Worm (Caenorhabditis elegans) whole organism, L1 larva: ENCODE results near the gene Y47D3A.31.

Source experiments
- C34B4.2 ChIP-seq: sonication (generic microtip); optimal IDR thresholded peaks from 2 replicates; lab custom pipeline; 2017; ENCODE audit warnings: mild to moderate bottlenecking, missing genetic modification characterization, missing compliant biosample characterization
- F16B12.6 ChIP-seq: fragments of 150-350 bp; optimal IDR thresholded peaks from 2 replicates; lab custom pipeline; 2014; ENCODE audit warnings: missing biosample characterization, missing genetic modification characterization
- Y116A8C.19 ChIP-seq: sonication (generic microtip); optimal IDR thresholded peaks from 2 replicates; lab custom pipeline; 2016; ENCODE audit warnings: missing compliant biosample characterization, missing genetic modification characterization, borderline replicate concordance
- aha-1 ChIP-seq: fragments of 150-350 bp; optimal IDR thresholded peaks from 2 replicates; lab custom pipeline; 2014; ENCODE audit warnings: missing biosample characterization, missing genetic modification characterization
- ama-1 ChIP-seq: fragments of 150-350 bp; optimal IDR thresholded peaks from 2 replicates; lab custom pipeline; 2014
- ceh-8 ChIP-seq: fragments of 200-800 bp; sonication (Bioruptor generic); optimal IDR thresholded peaks from 2 replicates; lab custom pipeline; 2018; ENCODE audit warnings: mild to moderate bottlenecking, missing genetic modification characterization, moderate library complexity, missing compliant biosample characterization
- ceh-82 ChIP-seq, 3 experiments: fragments of 150-350 bp in 1 of 3; sonication (generic microtip) in 2 of 3; optimal IDR thresholded peaks; 2 replicates each; lab custom pipeline; 2014 to 2017; ENCODE audit warnings: missing biosample characterization in 3 of 3, missing genetic modification characterization in 3 of 3
- ceh-88 ChIP-seq: fragments of 200-800 bp; sonication (Bioruptor generic); IDR thresholded peaks from 2 replicates; pipeline ENCODE4 v1.3.6; 2022; ENCODE audit warnings: missing genetic modification characterization, missing compliant biosample characterization
- ceh-90 ChIP-seq: sonication (generic microtip); optimal IDR thresholded peaks from 2 replicates; lab custom pipeline; 2016; ENCODE audit warnings: missing genetic modification characterization, missing compliant biosample characterization
- dpl-1 ChIP-seq, 3 experiments: fragments of 150-350 bp in 2 of 3; sonication (generic microtip) in 1 of 3; optimal IDR thresholded peaks; 2 replicates each; lab custom pipeline; 2014 to 2017; ENCODE audit warnings: missing biosample characterization in 3 of 3, missing genetic modification characterization in 3 of 3, missing genetic modification reagents in 3 of 3
- dsc-1 ChIP-seq: sonication (generic microtip); optimal IDR thresholded peaks from 2 replicates; lab custom pipeline; 2016; ENCODE audit warnings: mild to moderate bottlenecking, missing genetic modification characterization, missing compliant biosample characterization
- efl-3 ChIP-seq: fragments of 200-800 bp; sonication (Bioruptor generic); optimal IDR thresholded peaks from 2 replicates; lab custom pipeline; 2018; ENCODE audit warnings: mild to moderate bottlenecking, missing genetic modification characterization, missing compliant biosample characterization
- egl-13 ChIP-seq: sonication (generic microtip); optimal IDR thresholded peaks from 2 replicates; lab custom pipeline; 2016; ENCODE audit warnings: missing genotype, missing genetic modification reagents, missing genetic modification characterization, missing compliant biosample characterization
- egl-27 ChIP-seq, 2 experiments: fragments of 150-350 bp in 1 of 2; sonication (generic microtip); optimal IDR thresholded peaks; 3 replicates each; lab custom pipeline; 2017 to 2018; ENCODE audit warnings: missing biosample characterization in 2 of 2, missing genetic modification characterization in 2 of 2, missing genetic modification reagents in 2 of 2
- elt-2 ChIP-seq: sonication (generic microtip); optimal IDR thresholded peaks from 2 replicates; lab custom pipeline; 2016; ENCODE audit warnings: missing genetic modification characterization, mild to moderate bottlenecking, inconsistent platforms, missing compliant biosample characterization, missing genetic modification reagents
- elt-3 ChIP-seq, 6 experiments: fragments of 150-350 bp in 1 of 6; sonication (generic microtip); optimal IDR thresholded peaks; 2 replicates each; lab custom pipeline; 2017 to 2018; ENCODE audit warnings: missing biosample characterization in 6 of 6, missing genetic modification characterization in 6 of 6, inconsistent platforms in 1 of 6
- fkh-10 ChIP-seq: sonication (generic microtip); optimal IDR thresholded peaks from 2 replicates; lab custom pipeline; 2017; ENCODE audit warnings: missing biosample characterization, missing genetic modification reagents, missing genetic modification characterization
- fkh-8 ChIP-seq: sonication (generic microtip); optimal IDR thresholded peaks from 2 replicates; lab custom pipeline; 2016; ENCODE audit warnings: mild to moderate bottlenecking, missing genetic modification characterization, missing compliant biosample characterization
- fos-1 ChIP-seq: fragments of 150-350 bp; optimal IDR thresholded peaks from 2 replicates; lab custom pipeline; 2014; ENCODE audit warnings: missing biosample characterization, missing genetic modification characterization
- grh-1 ChIP-seq: fragments of 200-800 bp; sonication (Bioruptor generic); IDR thresholded peaks from 2 replicates; pipeline ENCODE4 v1.3.6; 2022; ENCODE audit warnings: missing genetic modification reagents, missing genetic modification characterization, missing compliant biosample characterization
- hlh-4 ChIP-seq: sonication (generic microtip); optimal IDR thresholded peaks from 2 replicates; lab custom pipeline; 2016; ENCODE audit warnings: mild to moderate bottlenecking, missing genetic modification characterization, missing compliant biosample characterization
- jun-1 ChIP-seq: fragments of 150-350 bp; optimal IDR thresholded peaks from 2 replicates; lab custom pipeline; 2014; ENCODE audit warnings: missing biosample characterization, missing genetic modification reagents, missing genetic modification characterization
- lin-14 ChIP-seq: fragments of 200-800 bp; sonication (Bioruptor generic); optimal IDR thresholded peaks from 2 replicates; lab custom pipeline; 2018; ENCODE audit warnings: mild to moderate bottlenecking, missing genetic modification characterization, moderate library complexity, missing compliant biosample characterization
- lin-15B ChIP-seq: fragments of 150-350 bp; sonication (generic microtip); optimal IDR thresholded peaks from 3 replicates; lab custom pipeline; 2014; ENCODE audit warnings: missing biosample characterization, missing genetic modification characterization
- lin-39 ChIP-seq: fragments of 150-350 bp; optimal IDR thresholded peaks from 2 replicates; lab custom pipeline; 2014; ENCODE audit warnings: missing biosample characterization, missing genetic modification reagents, missing genetic modification characterization
- mdl-1 ChIP-seq, 2 experiments: fragments of 150-350 bp; optimal IDR thresholded peaks; 2 replicates each; lab custom pipeline; 2014 to 2017; ENCODE audit warnings: missing biosample characterization in 2 of 2, missing genetic modification characterization in 2 of 2, inconsistent platforms in 1 of 2
- mef-2 ChIP-seq: fragments of 150-350 bp; optimal IDR thresholded peaks from 2 replicates; lab custom pipeline; 2014; ENCODE audit warnings: missing biosample characterization, missing genetic modification characterization
- mep-1 ChIP-seq: fragments of 150-350 bp; optimal IDR thresholded peaks from 2 replicates; lab custom pipeline; 2014; ENCODE audit warnings: missing biosample characterization, missing genetic modification characterization
- nhr-11 ChIP-seq: fragments of 150-350 bp; optimal IDR thresholded peaks from 2 replicates; lab custom pipeline; 2014; ENCODE audit warnings: missing biosample characterization, missing genetic modification characterization
- nhr-12 ChIP-seq: sonication (generic microtip); optimal IDR thresholded peaks from 2 replicates; lab custom pipeline; 2017; ENCODE audit warnings: missing biosample characterization, missing genetic modification characterization
- nhr-19 ChIP-seq: fragments of 200-800 bp; sonication (Bioruptor generic); conservative IDR thresholded peaks from 2 replicates; pipeline ENCODE4 v1.3.6; 2022; ENCODE audit warnings: missing genetic modification characterization, missing compliant biosample characterization
- nhr-20 ChIP-seq: sonication (generic microtip); optimal IDR thresholded peaks from 2 replicates; lab custom pipeline; 2016; ENCODE audit warnings: mild to moderate bottlenecking, missing genetic modification characterization, missing compliant biosample characterization
- nhr-237 ChIP-seq: fragments of 150-350 bp; optimal IDR thresholded peaks from 2 replicates; lab custom pipeline; 2014; ENCODE audit warnings: missing biosample characterization, missing genetic modification characterization
- nhr-28 ChIP-seq: fragments of 150-350 bp; optimal IDR thresholded peaks from 2 replicates; lab custom pipeline; 2014; ENCODE audit warnings: missing biosample characterization, missing genetic modification characterization
- nhr-76 ChIP-seq: sonication (generic microtip); optimal IDR thresholded peaks from 2 replicates; lab custom pipeline; 2017; ENCODE audit warnings: missing biosample characterization, missing genetic modification characterization
- nhr-85 ChIP-seq: sonication (generic microtip); peaks from one replicate; lab custom pipeline; 2016; ENCODE audit warnings: missing genetic modification characterization, inconsistent platforms, missing compliant biosample characterization
- nhr-90 ChIP-seq: sonication (generic microtip); optimal IDR thresholded peaks from 2 replicates; lab custom pipeline; 2016; ENCODE audit warnings: mild to moderate bottlenecking, missing genetic modification characterization, missing compliant biosample characterization; ENCODE audit not compliant: poor library complexity
- pag-3 ChIP-seq: sonication (generic microtip); optimal IDR thresholded peaks from 2 replicates; lab custom pipeline; 2017; ENCODE audit warnings: missing genetic modification characterization, mild to moderate bottlenecking, missing compliant biosample characterization, antibody characterized with exemption, borderline replicate concordance; ENCODE audit not compliant: insufficient read depth
- pax-3 ChIP-seq: fragments of 200-800 bp; sonication (Bioruptor generic); optimal IDR thresholded peaks from 2 replicates; lab custom pipeline; 2018; ENCODE audit warnings: mild to moderate bottlenecking, missing genetic modification characterization, moderate library complexity, missing compliant biosample characterization
- pqm-1 ChIP-seq: sonication (generic microtip); optimal IDR thresholded peaks from 3 replicates; lab custom pipeline; 2017; ENCODE audit warnings: missing biosample characterization, missing genetic modification characterization
- rnt-1 ChIP-seq: sonication (generic microtip); optimal IDR thresholded peaks from 2 replicates; lab custom pipeline; 2016; ENCODE audit warnings: mild to moderate bottlenecking, missing genetic modification characterization, moderate library complexity, missing compliant biosample characterization
- skn-1 ChIP-seq: fragments of 150-350 bp; optimal IDR thresholded peaks from 2 replicates; lab custom pipeline; 2014; ENCODE audit warnings: missing biosample characterization, missing genetic modification characterization
- snpc-4 ChIP-seq: fragments of 150-350 bp; optimal IDR thresholded peaks from 2 replicates; lab custom pipeline; 2014; ENCODE audit warnings: missing biosample characterization, missing genetic modification characterization
- sox-4 ChIP-seq: sonication (generic microtip); optimal IDR thresholded peaks from 2 replicates; lab custom pipeline; 2016; ENCODE audit warnings: missing genetic modification characterization, missing compliant biosample characterization
- sup-37 ChIP-seq: fragments of 200-800 bp; sonication (Bioruptor generic); optimal IDR thresholded peaks from 2 replicates; lab custom pipeline; 2018; ENCODE audit warnings: mild to moderate bottlenecking, missing genetic modification characterization, missing compliant biosample characterization
- swsn-7 ChIP-seq: sonication (generic microtip); optimal IDR thresholded peaks from 2 replicates; lab custom pipeline; 2016; ENCODE audit warnings: missing genetic modification characterization, missing compliant biosample characterization
- tlp-1 ChIP-seq: fragments of 150-350 bp; optimal IDR thresholded peaks from 2 replicates; lab custom pipeline; 2014; ENCODE audit warnings: missing biosample characterization, missing genetic modification characterization
- unc-30 ChIP-seq: sonication (generic microtip); optimal IDR thresholded peaks from 2 replicates; lab custom pipeline; 2017; ENCODE audit warnings: missing biosample characterization, missing genetic modification characterization
- unc-62 ChIP-seq: fragments of 150-350 bp; optimal IDR thresholded peaks from 2 replicates; lab custom pipeline; 2014; ENCODE audit warnings: missing biosample characterization, missing genetic modification reagents, missing genetic modification characterization
- unc-86 ChIP-seq: sonication (generic microtip); optimal IDR thresholded peaks from 2 replicates; lab custom pipeline; 2016; ENCODE audit warnings: missing genetic modification characterization, missing compliant biosample characterization
- zag-1 ChIP-seq: fragments of 150-350 bp; optimal IDR thresholded peaks from 2 replicates; lab custom pipeline; 2014; ENCODE audit warnings: missing biosample characterization, missing genetic modification characterization
- ztf-4 ChIP-seq: fragments of 150-350 bp; optimal IDR thresholded peaks from 2 replicates; lab custom pipeline; 2014; ENCODE audit warnings: missing biosample characterization, missing genetic modification characterization

The Y47D3A.31 gene

DNA sequence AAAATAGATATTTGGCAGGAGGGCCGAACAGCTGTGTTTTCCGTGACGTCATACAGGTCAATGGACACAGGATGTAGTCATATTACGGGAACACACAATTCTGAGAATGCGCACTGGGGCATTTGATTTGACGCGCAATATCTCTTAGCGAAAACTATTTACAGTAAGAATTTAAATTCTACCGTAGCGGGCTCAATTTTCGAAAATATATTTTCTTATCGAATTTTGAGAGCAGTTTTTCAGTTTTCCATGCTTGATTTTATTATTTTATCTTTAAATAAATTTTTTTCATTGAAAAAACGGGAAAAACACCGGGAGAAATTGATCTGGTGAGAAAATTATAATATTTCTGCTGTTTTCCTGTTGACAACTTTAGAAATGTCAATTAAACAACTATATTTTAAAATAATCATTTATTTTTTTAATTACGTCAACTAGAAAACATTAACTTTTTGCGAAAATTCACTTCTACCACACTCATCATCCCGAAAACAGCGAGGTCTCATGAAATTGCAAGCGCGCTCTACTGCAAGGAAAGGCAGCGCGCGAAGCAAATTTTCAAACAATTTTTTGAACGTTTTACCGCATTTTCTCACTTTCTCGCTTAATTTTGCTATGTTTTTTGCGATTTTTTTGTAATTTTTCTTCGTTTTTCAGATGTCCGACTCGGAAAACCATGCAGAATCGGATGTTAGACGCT lies 15.1 kb downstream of the Y47D3A.31 start, which contains the start of the genes Y47D3A.1 and pola-1 (continued):
- TF ChIP-seq fkh-10 (GFP tag; lab: Kevin White, UChicago), result peak; percentile 55
- no peak for TF ChIP-seq unc-30 (tag; lab: Kevin White, UChicago)
- TF ChIP-seq nhr-20 (tag; lab: Kevin White, UChicago), result peak; percentile 79
- TF ChIP-seq dpl-1 (GFP tag; optimal IDR thresholded peaks at IDR 0.05; lab: Kevin White, UChicago), result peak; percentile 93 to 94 (median 94)
- no peak for TF ChIP-seq ceh-8 (GFP tag; lab: Kevin White, UChicago)
- TF ChIP-seq nhr-11, result no peak
- peak; percentile 31 for TF ChIP-seq sox-4 (tag; lab: Kevin White, UChicago)
- TF ChIP-seq nhr-19 (GFP tag; lab: Robert Waterston, UW), result peak; percentile 74
- TF ChIP-seq elt-3 (tag; optimal IDR thresholded peaks at IDR 0.05; lab: Kevin White, UChicago), result peak in 3 of 6 experiments; percentile 39 to 72 (median 53)
- peak; percentile 89 for TF ChIP-seq fkh-8 (tag; lab: Kevin White, UChicago)
- TF ChIP-seq grh-1, result 0 out of 2 replicates have a peak, but pooled peaks have one; percentile 12
- peak; percentile 71 for TF ChIP-seq fos-1 (tag; lab: Kevin White, UChicago)
- TF ChIP-seq ceh-88 (GFP tag; lab: Robert Waterston, UW), result peak; percentile 30; the same call in 1 of the 2 replicates
- no peak for TF ChIP-seq Y116A8C.19 (tag; lab: Kevin White, UChicago)
- TF ChIP-seq nhr-90 (tag; lab: Kevin White, UChicago), result peak; percentile 88
- TF ChIP-seq lin-14 (GFP tag; lab: Kevin White, UChicago), result no peak
- TF ChIP-seq nhr-12, result no peak
- TF ChIP-seq nhr-237, result peak; percentile 69
- peak; percentile 93 for TF ChIP-seq rnt-1 (tag; lab: Kevin White, UChicago)
- peak; percentile 80 for TF ChIP-seq skn-1 (tag; lab: Kevin White, UChicago)
- TF ChIP-seq mef-2 (tag; lab: Kevin White, UChicago), result no peak
- peak; percentile 58 to 94 (median 86) for TF ChIP-seq ceh-82 (tag; optimal IDR thresholded peaks at IDR 0.05; lab: Kevin White, UChicago)
- TF ChIP-seq F16B12.6, result peak; percentile 67
- peak; percentile 68 for TF ChIP-seq egl-13 (tag; lab: Kevin White, UChicago)
- TF ChIP-seq pax-3, result peak; percentile 83
- no peak for TF ChIP-seq unc-62 (GFP tag; lab: Kevin White, UChicago)
- TF ChIP-seq pqm-1 (tag; lab: Kevin White, UChicago), result no peak
- TF ChIP-seq nhr-76 (tag; lab: Kevin White, UChicago), result no peak
- TF ChIP-seq sup-37, result no peak
- TF ChIP-seq ama-1 (lab: Kevin White, UChicago), result no peak
- TF ChIP-seq lin-39 (tag; lab: Kevin White, UChicago), result peak; percentile 8
- TF ChIP-seq mdl-1 (tag; optimal IDR thresholded peaks at IDR 0.05; lab: Kevin White, UChicago), result peak in 1 of 2 experiments; percentile 68
- TF ChIP-seq jun-1, result peak; percentile 52
- no peak for TF ChIP-seq hlh-4 (tag; lab: Kevin White, UChicago)
- TF ChIP-seq tlp-1, result no peak
- TF ChIP-seq dsc-1 (tag; lab: Kevin White, UChicago), result peak; percentile 34
- TF ChIP-seq zag-1 (tag; lab: Kevin White, UChicago), result peak; percentile 19
- no peak for TF ChIP-seq pag-3
- no peak for TF ChIP-seq ztf-4 (tag; lab: Kevin White, UChicago)
- TF ChIP-seq ceh-90, result no peak
- TF ChIP-seq snpc-4 (tag; lab: Kevin White, UChicago), result peak; percentile 57
- peak; percentile 57 for TF ChIP-seq swsn-7 (tag; lab: Kevin White, UChicago)
- TF ChIP-seq unc-86 (tag; lab: Kevin White, UChicago), result peak; percentile 65
- peak; percentile 86 for TF ChIP-seq mep-1 (tag; lab: Kevin White, UChicago)
- no peak for TF ChIP-seq egl-27 (tag; optimal IDR thresholded peaks at IDR 0.05; lab: Kevin White, UChicago)
- TF ChIP-seq C34B4.2 (tag; lab: Kevin White, UChicago), result no peak
- TF ChIP-seq efl-3, result no peak
- TF ChIP-seq nhr-28 (tag; lab: Kevin White, UChicago), result no peak
- TF ChIP-seq elt-2 (tag; lab: Kevin White, UChicago), result peak; percentile 44
- TF ChIP-seq nhr-85 (tag; lab: Kevin White, UChicago), result peak; percentile 81
- TF ChIP-seq lin-15B (tag; lab: Kevin White, UChicago), result peak; percentile 91
- TF ChIP-seq aha-1 (tag; lab: Kevin White, UChicago), result no peak
